Fruit fly (Drosophila melanogaster): ENCODE data around the gene CG3529.

Gene CG3529

DNA sequence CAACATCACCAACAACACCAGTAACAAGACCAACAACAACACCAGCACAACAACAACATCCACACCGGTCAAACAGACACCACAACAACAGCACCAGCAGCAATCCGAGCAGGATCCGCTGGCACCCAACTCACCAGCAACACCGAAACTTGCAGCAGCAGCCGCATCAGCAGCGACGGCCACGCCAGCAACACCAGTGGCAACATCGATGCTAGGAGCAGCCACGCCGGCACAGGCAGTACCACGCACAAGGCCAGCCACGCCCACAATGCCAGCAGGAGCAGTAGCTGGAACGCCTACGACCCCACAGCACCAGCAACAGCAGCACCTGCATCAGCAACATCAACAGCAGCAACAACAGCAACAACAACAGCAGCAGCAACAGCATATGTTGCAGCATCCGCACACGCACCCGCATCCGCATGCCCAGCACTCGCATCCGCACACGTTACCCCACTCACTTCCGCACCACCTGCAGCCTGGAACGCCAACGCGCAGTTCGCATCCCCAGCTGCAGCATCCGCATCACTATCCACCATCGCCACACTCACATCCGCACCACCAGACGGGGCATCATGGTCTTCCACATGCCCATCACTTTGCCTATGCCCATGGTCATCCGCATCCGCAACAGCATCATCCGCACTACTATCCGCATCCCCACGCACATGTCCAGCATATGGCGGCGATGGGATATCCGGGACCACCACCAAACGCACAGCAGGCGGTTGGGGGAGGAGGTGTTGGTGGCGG lies 24.7 kb downstream of the CG3529 start:
- TF ChIP-seq CG9139 (GFP tag; optimal IDR thresholded peaks at IDR 0.05) (no peak), Eip93F (GFP tag; optimal IDR thresholded peaks at IDR 0.05) (no peak), CG32006 (GFP tag; optimal IDR thresholded peaks at IDR 0.05) (no peak), CG11762 (GFP tag; optimal IDR thresholded peaks at IDR 0.05; ENCODE audit: insufficient read depth) (no peak), Sox102F (GFP tag; optimal IDR thresholded peaks at IDR 0.05) (no peak), CG3032 (tag; optimal IDR thresholded peaks at IDR 0.05) (no peak), Eip75B (GFP tag; optimal IDR thresholded peaks at IDR 0.05) (no peak), svp (GFP tag) (no peak)

DNA sequence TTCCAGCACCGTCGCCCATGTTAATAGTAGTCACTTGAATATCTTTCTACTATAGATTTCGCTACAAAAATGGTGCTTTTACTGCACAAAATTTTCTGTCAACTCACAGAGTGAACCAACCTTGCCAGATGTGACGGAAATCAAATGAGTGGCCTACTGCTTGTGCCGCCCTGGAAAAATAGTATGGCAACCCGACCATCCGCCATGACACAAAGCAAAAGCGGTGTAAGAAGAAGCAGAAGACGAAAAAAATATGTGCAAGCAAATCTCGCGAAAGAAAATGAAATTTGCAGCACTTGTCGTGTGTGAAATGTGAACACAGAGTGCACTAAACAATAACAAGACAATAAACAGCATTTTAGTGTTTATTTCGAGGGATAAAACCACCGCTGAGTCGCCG lies 30.2 kb downstream of the CG3529 start, which contains the start of the genes Uch-L5 and Jarid2:
TSS of gene Uch-L5 (minus strand) at position 137 of the 400 bp plus-strand sequence.
TSS of gene Jarid2 (plus strand) at position 210 of the 400 bp plus-strand sequence.
- TF ChIP-seq CG6163 (GFP tag; IDR thresholded peaks at IDR 0.05) (no peak), lz (GFP tag; optimal IDR thresholded peaks at IDR 0.05) (peak; percentile 35), cyc (GFP tag; optimal IDR thresholded peaks at IDR 0.05) (peak; percentile 65), CG31627 (GFP tag; optimal IDR thresholded peaks at IDR 0.05) (peak; percentile 63), ss (GFP tag; optimal IDR thresholded peaks at IDR 0.05) (peak in 1 of 2 experiments; percentile 33), fkh (GFP tag; optimal IDR thresholded peaks at IDR 0.05) (peak; percentile 13), CG8319 (GFP tag; optimal IDR thresholded peaks at IDR 0.05) (peak; percentile 9), CG32006 (GFP tag; optimal IDR thresholded peaks at IDR 0.05) (no peak), vri (GFP tag; optimal IDR thresholded peaks at IDR 0.05) (peak; percentile 13), CG6792 (GFP tag; optimal IDR thresholded peaks at IDR 0.05) (peak; percentile 22), CG8119 (GFP tag; IDR thresholded peaks at IDR 0.05) (no peak), Sox14 (GFP tag; optimal IDR thresholded peaks at IDR 0.05) (peak; percentile 92), Sox15 (GFP tag; optimal IDR thresholded peaks at IDR 0.05) (no peak), CG1621 (tag; optimal IDR thresholded peaks at IDR 0.05) (peak; percentile 59), CG6854 (GFP tag; optimal IDR thresholded peaks at IDR 0.05) (peak; percentile 73), CG3032 (tag; optimal IDR thresholded peaks at IDR 0.05) (peak; percentile 27), esn (GFP tag; optimal IDR thresholded peaks at IDR 0.05) (peak; percentile 72), salr (GFP tag; optimal IDR thresholded peaks at IDR 0.05) (peak in 1 of 2 experiments; percentile 16)

DNA sequence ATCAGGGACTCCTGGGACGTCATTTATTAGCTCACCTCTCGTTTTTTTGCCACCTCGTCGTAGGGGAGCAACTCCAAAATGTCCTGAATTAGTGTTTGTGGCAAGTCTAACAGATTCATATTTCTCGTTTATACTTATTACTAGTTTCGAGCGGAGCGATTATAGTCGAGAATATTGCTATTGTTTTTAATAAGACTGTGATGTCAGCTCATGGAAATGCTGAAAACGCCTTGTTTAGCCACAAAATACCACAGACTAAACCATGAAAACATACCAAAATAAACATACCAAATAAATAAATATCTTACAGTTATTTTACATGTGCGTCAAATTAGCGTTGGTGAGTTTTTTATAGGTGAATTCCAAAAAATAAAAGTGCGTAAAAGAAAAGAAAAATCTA lies 40.9 kb downstream of the CG3529 start, which contains the start of gene pall:
TSS of gene pall (minus strand) at position 205 of the 400 bp plus-strand sequence.
- no peak for TF ChIP-seq salr (GFP tag; optimal IDR thresholded peaks at IDR 0.05)
- 0 out of 2 replicates have a peak, but pooled peaks have one; percentile 27 for TF ChIP-seq CG15336 (GFP tag; IDR thresholded peaks at IDR 0.05)
- no peak for TF ChIP-seq CG8632 (GFP tag; optimal IDR thresholded peaks at IDR 0.05)
- no peak for TF ChIP-seq CG10669 (GFP tag; optimal IDR thresholded peaks at IDR 0.05)
- TF ChIP-seq CG6792 (GFP tag; optimal IDR thresholded peaks at IDR 0.05) = no peak
- TF ChIP-seq Sox14 (GFP tag; optimal IDR thresholded peaks at IDR 0.05) = no peak

DNA sequence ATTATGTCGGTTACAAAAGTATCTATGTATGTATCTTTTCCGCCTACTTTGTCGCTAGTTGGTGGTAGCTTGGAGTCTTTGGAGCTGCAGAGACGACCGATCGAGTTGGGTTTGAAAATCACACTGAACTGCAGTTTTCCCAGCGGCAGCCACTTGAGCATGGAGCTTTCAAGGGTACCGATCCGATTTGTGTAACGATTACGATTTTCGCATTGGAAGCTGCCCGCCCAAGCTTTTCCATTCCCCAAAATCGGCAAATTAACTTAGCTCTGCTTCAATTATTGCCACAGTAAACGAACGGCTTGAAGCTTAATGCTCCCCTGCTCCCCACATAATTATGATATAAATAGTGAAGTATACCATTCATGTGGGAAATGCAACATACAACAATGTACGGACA lies 42.5 kb downstream of the CG3529 start, which contains the start of gene CG32036:
TSS of gene CG32036 (minus strand) at position 101 of the 400 bp plus-strand sequence.
- TF ChIP-seq eg (GFP tag; IDR thresholded peaks at IDR 0.05) = 0 out of 3 replicates have a peak, but pooled peaks have one; percentile 36
- no peak for TF ChIP-seq Sox15 (GFP tag; optimal IDR thresholded peaks at IDR 0.05)

DNA sequence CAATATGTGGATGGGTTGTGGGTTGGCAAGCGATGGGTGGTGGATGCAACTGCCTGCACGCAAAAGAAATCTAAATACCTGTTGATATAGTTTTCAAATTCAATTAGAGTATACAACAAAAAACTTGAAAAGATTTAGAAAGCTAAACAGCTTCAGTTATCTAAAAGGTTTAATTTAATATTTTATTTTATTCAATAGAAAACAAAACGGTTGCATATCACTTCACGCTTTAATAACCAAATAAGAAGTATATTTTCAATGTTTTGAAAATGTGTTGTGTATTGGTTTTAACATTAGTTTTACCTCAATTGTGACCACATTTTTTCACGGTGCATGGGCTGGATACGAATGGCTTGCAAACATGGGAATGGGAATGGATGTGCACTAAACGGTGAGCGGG lies 43.0 kb downstream of the CG3529 start:
- TF ChIP-seq CG6163 (GFP tag; IDR thresholded peaks at IDR 0.05) (no peak), eg (GFP tag; IDR thresholded peaks at IDR 0.05) (no peak), Eip78C (GFP tag) (peak; percentile 70), CG31627 (GFP tag; optimal IDR thresholded peaks at IDR 0.05) (no peak), CG8119 (GFP tag; IDR thresholded peaks at IDR 0.05) (peak; percentile 60; the same call in 2 of the 3 replicates), CG15336 (GFP tag; IDR thresholded peaks at IDR 0.05) (peak; percentile 47; the same call in 1 of the 2 replicates), Lpt (GFP tag; optimal IDR thresholded peaks at IDR 0.05) (peak; percentile 28), Hr4 (GFP tag; optimal IDR thresholded peaks at IDR 0.05) (peak; percentile 58)
